Fruit fly (Drosophila melanogaster) whole organism, embryonic: ENCODE measurements around the gene CG17364.
A peak's percentile ranks its signal among the peaks of the same experiment; 100 is the strongest.

Experiments
- CG10274 ChIP-seq: fragments of 200-800 bp; sonication (Bioruptor generic); optimal IDR thresholded peaks from 3 replicates; lab custom pipeline; 2017; ENCODE audit warnings: missing biosample characterization, mild to moderate bottlenecking, missing genetic modification characterization
- CG11085 ChIP-seq: fragments of 200-800 bp; sonication (Bioruptor generic); IDR thresholded peaks from 2 replicates; pipeline ENCODE4 v1.3.6; 2022; ENCODE audit warnings: missing biosample characterization, missing genetic modification characterization
- CG12236 ChIP-seq: fragments of 200-800 bp; sonication (Bioruptor generic); optimal IDR thresholded peaks from 2 replicates; lab custom pipeline; 2016; ENCODE audit warnings: missing biosample characterization, missing genetic modification characterization
- CG12391 ChIP-seq: fragments of 200-800 bp; sonication (Bioruptor generic); optimal IDR thresholded peaks from 3 replicates; lab custom pipeline; 2018; ENCODE audit warnings: missing biosample characterization, mild to moderate bottlenecking, missing genetic modification characterization, moderate library complexity
- CG15601 ChIP-seq: fragments of 200-800 bp; sonication (Bioruptor generic); optimal IDR thresholded peaks from 3 replicates; lab custom pipeline; 2019; ENCODE audit warnings: missing biosample characterization, mild to moderate bottlenecking, missing genetic modification characterization, moderate library complexity
- CG17912 ChIP-seq: fragments of 200-800 bp; sonication (Bioruptor generic); optimal IDR thresholded peaks from 2 replicates; lab custom pipeline; 2018; ENCODE audit warnings: missing biosample characterization, mild to moderate bottlenecking, missing genetic modification characterization
- CG18011 ChIP-seq: fragments of 200-800 bp; sonication (Bioruptor generic); optimal IDR thresholded peaks from 2 replicates; lab custom pipeline; 2017; ENCODE audit warnings: missing biosample characterization, missing genetic modification characterization, mild to moderate bottlenecking, moderate library complexity, missing genotype
- CG18599 ChIP-seq: fragments of 200-800 bp; sonication (Bioruptor generic); optimal IDR thresholded peaks from 3 replicates; lab custom pipeline; 2017; ENCODE audit warnings: missing biosample characterization, missing genetic modification characterization, mild to moderate bottlenecking, moderate library complexity, missing genetic modification reagents
- CG2875 ChIP-seq: fragments of 200-800 bp; sonication (Bioruptor generic); optimal IDR thresholded peaks from 2 replicates; lab custom pipeline; 2017; ENCODE audit warnings: missing biosample characterization, mild to moderate bottlenecking, missing genetic modification characterization, missing genetic modification reagents
- CG3726 ChIP-seq: fragments of 200-800 bp; sonication (Bioruptor generic); IDR thresholded peaks from 3 replicates; pipeline ENCODE4, ENCODE4 v1.3.6; 2022; ENCODE audit warnings: missing biosample characterization, missing genetic modification characterization
- CG42726 ChIP-seq: fragments of 200-800 bp; sonication (Bioruptor generic); IDR thresholded peaks from 2 replicates; pipeline ENCODE4 v1.3.6; 2022; ENCODE audit warnings: missing biosample characterization, missing genetic modification characterization; ENCODE audit not compliant: partially characterized antibody
- CG4707 ChIP-seq: fragments of 200-800 bp; sonication (Bioruptor generic); optimal IDR thresholded peaks from 2 replicates; lab custom pipeline; 2018; ENCODE audit warnings: missing biosample characterization, mild to moderate bottlenecking, missing genetic modification characterization, moderate library complexity
- CG4854 ChIP-seq: fragments of 200-800 bp; sonication (Bioruptor generic); optimal IDR thresholded peaks from 2 replicates; lab custom pipeline; 2016; ENCODE audit warnings: missing biosample characterization, missing genetic modification characterization, inconsistent platforms
- CG5245 ChIP-seq: fragments of 200-800 bp; sonication (Bioruptor generic); optimal IDR thresholded peaks from 3 replicates; lab custom pipeline; 2016; ENCODE audit warnings: missing biosample characterization, missing genetic modification characterization
- CG7745 ChIP-seq: fragments of 200-800 bp; sonication (Bioruptor generic); optimal IDR thresholded peaks from 2 replicates; lab custom pipeline; 2018; ENCODE audit warnings: missing biosample characterization, mild to moderate bottlenecking, missing genetic modification characterization, moderate library complexity
- CoRest ChIP-seq: fragments of 200-800 bp; sonication (Bioruptor generic); optimal IDR thresholded peaks from 3 replicates; lab custom pipeline; 2018; ENCODE audit warnings: missing biosample characterization, mild to moderate bottlenecking, missing genetic modification characterization, moderate library complexity
- CrebB ChIP-seq: fragments of 200-800 bp; sonication (Bioruptor generic); optimal IDR thresholded peaks from 3 replicates; lab custom pipeline; 2018; ENCODE audit warnings: missing biosample characterization, mild to moderate bottlenecking, missing genetic modification characterization
- Eip74EF ChIP-seq, 2 experiments: fragments of 200-800 bp in 1 of 2; fragments of >200 bp in 1 of 2; sonication (Bioruptor generic) in 1 of 2; optimal IDR thresholded peaks; 2 replicates each; lab custom pipeline; 2017 to 2019; ENCODE audit warnings: missing biosample characterization in 2 of 2, missing genetic modification characterization in 2 of 2, mild to moderate bottlenecking in 1 of 2, moderate library complexity in 1 of 2
- Elba2 ChIP-seq: fragments of 200-800 bp; sonication (Bioruptor generic); optimal IDR thresholded peaks from 3 replicates; lab custom pipeline; 2016; ENCODE audit warnings: missing biosample characterization, missing genetic modification characterization
- Hey ChIP-seq: fragments of 200-800 bp; sonication (Bioruptor generic); optimal IDR thresholded peaks from 3 replicates; lab custom pipeline; 2018; ENCODE audit warnings: missing biosample characterization, mild to moderate bottlenecking, missing genetic modification characterization
- Kr ChIP-seq: fragments of 200-800 bp; sonication (Bioruptor generic); optimal IDR thresholded peaks from 2 replicates; lab custom pipeline; 2017; ENCODE audit warnings: missing biosample characterization, mild to moderate bottlenecking, missing genetic modification characterization
- Max ChIP-seq: fragments of 200-800 bp; sonication (Bioruptor generic); optimal IDR thresholded peaks from 2 replicates; lab custom pipeline; 2016; ENCODE audit warnings: missing biosample characterization, mild to moderate bottlenecking, missing genetic modification characterization
- NfI ChIP-seq: fragments of 200-800 bp; sonication (Bioruptor generic); optimal IDR thresholded peaks from 3 replicates; lab custom pipeline; 2018; ENCODE audit warnings: missing biosample characterization, mild to moderate bottlenecking, missing genetic modification characterization, moderate library complexity
- Opbp ChIP-seq: fragments of 200-800 bp; sonication (Bioruptor generic); IDR thresholded peaks from 3 replicates; pipeline ENCODE4 v1.3.6; 2022; ENCODE audit warnings: missing biosample characterization, missing genetic modification characterization; ENCODE audit not compliant: partially characterized antibody
- Ravus ChIP-seq: fragments of 200-800 bp; sonication (Bioruptor generic); IDR thresholded peaks from 2 replicates; pipeline ENCODE4 v1.3.6; 2022; ENCODE audit warnings: missing biosample characterization, missing genetic modification characterization
- Six4 ChIP-seq: fragments of 200-800 bp; sonication (Bioruptor generic); optimal IDR thresholded peaks from 2 replicates; lab custom pipeline; 2016; ENCODE audit warnings: missing biosample characterization, missing genetic modification characterization
- Sry-δ ChIP-seq: fragments of 200-800 bp; sonication (Bioruptor generic); optimal IDR thresholded peaks from 2 replicates; lab custom pipeline; 2016; ENCODE audit warnings: missing biosample characterization, missing genetic modification characterization
- ab ChIP-seq: fragments of 200-800 bp; sonication (Bioruptor generic); optimal IDR thresholded peaks from 2 replicates; lab custom pipeline; 2016; ENCODE audit warnings: missing biosample characterization, missing genetic modification characterization
- az2 ChIP-seq: fragments of 200-800 bp; sonication (Bioruptor generic); optimal IDR thresholded peaks from 3 replicates; lab custom pipeline; 2016; ENCODE audit warnings: missing biosample characterization, missing genetic modification characterization
- crol ChIP-seq: fragments of 200-800 bp; sonication (Bioruptor generic); IDR thresholded peaks from 2 replicates; pipeline ENCODE4 v1.3.6; 2022; ENCODE audit warnings: missing biosample characterization, missing genetic modification characterization
- dmrt11E ChIP-seq: fragments of 200-800 bp; sonication (Bioruptor generic); optimal IDR thresholded peaks from 3 replicates; lab custom pipeline; 2018; ENCODE audit warnings: missing biosample characterization, mild to moderate bottlenecking, missing genetic modification characterization, moderate library complexity
- esg ChIP-seq: fragments of 200-800 bp; sonication (Bioruptor generic); conservative IDR thresholded peaks from 2 replicates; pipeline ENCODE4 v1.3.6; 2022; ENCODE audit warnings: missing biosample characterization, missing genetic modification characterization
- eve ChIP-seq, 2 experiments: fragments of >200 bp; optimal IDR thresholded peaks; 2 replicates each; lab custom pipeline; 2017; ENCODE audit warnings: missing biosample characterization in 2 of 2, missing genetic modification characterization in 2 of 2
- exex ChIP-seq: fragments of 200-800 bp; sonication (Bioruptor generic); optimal IDR thresholded peaks from 4 replicates; lab custom pipeline; 2018; ENCODE audit warnings: missing biosample characterization, mild to moderate bottlenecking, missing genetic modification characterization, moderate library complexity
- ftz-f1 ChIP-seq: fragments of 200-800 bp; sonication (Bioruptor generic); optimal IDR thresholded peaks from 2 replicates; lab custom pipeline; 2016; ENCODE audit warnings: missing biosample characterization, missing genetic modification characterization
- hb ChIP-seq: fragments of 200-800 bp; sonication (Bioruptor generic); IDR thresholded peaks from 3 replicates; pipeline ENCODE4 v1.3.6; 2022; ENCODE audit warnings: missing biosample characterization, missing genetic modification characterization; ENCODE audit not compliant: partially characterized antibody
- mam ChIP-seq: fragments of 200-800 bp; sonication (Bioruptor generic); optimal IDR thresholded peaks from 3 replicates; lab custom pipeline; 2016; ENCODE audit warnings: missing biosample characterization, missing genetic modification characterization
- nerfin-2 ChIP-seq: fragments of 200-800 bp; sonication (Bioruptor generic); IDR thresholded peaks from 2 replicates; pipeline ENCODE4 v1.3.6; 2022; ENCODE audit warnings: missing biosample characterization, missing genetic modification characterization; ENCODE audit not compliant: partially characterized antibody
- oc ChIP-seq: fragments of 200-800 bp; sonication (Bioruptor generic); optimal IDR thresholded peaks from 2 replicates; lab custom pipeline; 2018; ENCODE audit warnings: missing biosample characterization, mild to moderate bottlenecking, missing genetic modification characterization, moderate library complexity
- pan ChIP-seq, 4 experiments: fragments of >200 bp in 3 of 4; fragments of 200-800 bp in 1 of 4; sonication (Bioruptor generic) in 1 of 4; optimal IDR thresholded peaks in 3 of 4; IDR thresholded peaks in 1 of 4; 2 replicates each; pipeline versions ENCODE4 v1.3.6 to Lab custom; 2017 to 2022; ENCODE audit warnings: missing biosample characterization in 2 of 4, missing genetic modification characterization in 2 of 4, mixed read lengths in 1 of 4
- pita ChIP-seq: fragments of 200-800 bp; sonication (Bioruptor generic); optimal IDR thresholded peaks from 2 replicates; lab custom pipeline; 2017; ENCODE audit warnings: missing biosample characterization, mild to moderate bottlenecking, missing genetic modification characterization
- row ChIP-seq: fragments of 200-800 bp; sonication (Bioruptor generic); IDR thresholded peaks from 3 replicates; pipeline ENCODE4 v1.3.6; 2022; ENCODE audit warnings: missing biosample characterization, missing genetic modification characterization
- run ChIP-seq: fragments of 200-800 bp; sonication (Bioruptor generic); optimal IDR thresholded peaks from 3 replicates; lab custom pipeline; 2018; ENCODE audit warnings: missing biosample characterization, mild to moderate bottlenecking, missing genetic modification characterization
- sd ChIP-seq: fragments of 200-800 bp; sonication (Bioruptor generic); optimal IDR thresholded peaks from 3 replicates; lab custom pipeline; 2018; ENCODE audit warnings: missing biosample characterization, mild to moderate bottlenecking, missing genetic modification characterization, moderate library complexity
- sob ChIP-seq: fragments of 200-800 bp; sonication (Bioruptor generic); IDR thresholded peaks from 2 replicates; pipeline ENCODE4 v1.3.6; 2022; ENCODE audit warnings: missing biosample characterization, missing genetic modification characterization
- vnd ChIP-seq: fragments of 200-800 bp; sonication (Bioruptor generic); IDR thresholded peaks from 3 replicates; pipeline ENCODE4 v1.3.6; 2022; ENCODE audit warnings: missing biosample characterization, missing genetic modification characterization; ENCODE audit not compliant: partially characterized antibody
- vvl ChIP-seq: fragments of 200-800 bp; sonication (Bioruptor generic); IDR thresholded peaks from 2 replicates; pipeline ENCODE4 v1.3.6; 2022; ENCODE audit warnings: missing biosample characterization, missing genetic modification characterization

Gene CG17364

DNA sequence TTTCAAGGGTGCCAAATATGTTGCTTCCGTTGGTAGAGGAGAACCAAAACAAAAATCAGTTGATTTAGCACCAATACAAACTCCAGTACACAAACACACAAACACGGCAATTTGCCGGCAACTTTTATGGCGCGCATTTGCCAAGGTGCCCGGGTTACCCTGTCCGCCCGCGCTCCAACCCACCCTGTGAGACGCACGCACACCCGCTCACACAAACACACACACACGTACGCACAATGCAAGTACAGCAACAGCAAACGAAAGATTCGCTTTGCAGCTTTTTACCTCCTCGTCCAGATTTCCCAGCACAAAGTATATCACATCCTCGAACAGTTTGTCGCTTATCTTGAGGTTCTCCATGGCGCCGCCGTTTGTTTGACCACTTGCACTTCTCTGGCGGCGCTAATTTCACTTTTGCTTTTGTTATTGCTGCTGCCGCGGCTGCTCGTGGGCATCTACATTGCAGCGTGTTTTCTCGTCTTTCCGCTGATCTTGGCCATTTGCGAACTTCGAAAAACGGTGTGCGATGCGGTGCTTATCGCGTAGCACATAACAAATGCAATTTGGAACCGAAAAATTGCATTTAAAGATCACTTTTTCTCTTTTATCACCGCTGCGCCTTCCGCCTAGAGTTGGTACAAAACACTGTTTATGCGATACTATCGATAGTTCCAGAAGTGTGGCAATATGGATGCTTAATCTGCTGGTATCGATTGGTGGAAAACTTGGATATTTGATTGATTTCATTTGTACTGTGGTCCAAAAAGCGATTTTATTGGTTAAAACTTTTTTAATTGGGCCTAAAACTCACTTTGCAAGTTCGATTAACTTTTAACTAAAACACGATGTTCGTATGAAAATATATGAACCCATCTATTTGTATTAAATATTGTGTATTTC is 35.5 kb upstream of the CG17364 start, which contains the start of gene Ptip (continued):
- TF ChIP-seq az2 (GFP tag; lab: Kevin White, UChicago), result no peak
- no peak for TF ChIP-seq CG12236
- TF ChIP-seq dmrt11E (tag; lab: Kevin White, UChicago), result no peak
- peak; percentile 41 for TF ChIP-seq Max (GFP tag; lab: Kevin White, UChicago)
- no peak for TF ChIP-seq CG3726
- no peak for TF ChIP-seq crol (GFP tag; lab: Robert Waterston, UW)
- peak; percentile 83 for TF ChIP-seq row (GFP tag; lab: Robert Waterston, UW)
- peak; percentile 99 for TF ChIP-seq CG4707
- TF ChIP-seq ab, result no peak
- peak; percentile 93 for TF ChIP-seq nerfin-2 (GFP tag; lab: Robert Waterston, UW)
- TF ChIP-seq CG2875 (GFP tag; lab: Kevin White, UChicago), result no peak
- TF ChIP-seq hb, result peak; percentile 94
- TF ChIP-seq CG12391 (tag; lab: Kevin White, UChicago), result peak; percentile 25
- no peak for TF ChIP-seq run (tag; lab: Kevin White, UChicago)
- TF ChIP-seq CG7745 (tag; lab: Kevin White, UChicago), result no peak
- TF ChIP-seq pita (GFP tag; lab: Kevin White, UChicago), result peak; percentile 65
- TF ChIP-seq sd (tag; lab: Kevin White, UChicago), result no peak
- TF ChIP-seq CrebB (tag; lab: Kevin White, UChicago), result peak; percentile 48
- no peak for TF ChIP-seq CG18011
- TF ChIP-seq Opbp, result peak; percentile 98
- TF ChIP-seq Ravus (GFP tag; lab: Robert Waterston, UW), result no peak
- no peak for TF ChIP-seq exex (tag; lab: Kevin White, UChicago)
- peak; percentile 24; the same call in 1 of the 2 replicates for TF ChIP-seq CG11085
- TF ChIP-seq CG5245 (GFP tag; lab: Kevin White, UChicago), result no peak
- TF ChIP-seq CG15601 (tag; lab: Kevin White, UChicago), result no peak
- peak; percentile 71 for TF ChIP-seq vvl (GFP tag; lab: Robert Waterston, UW)
- peak; percentile 31; the same call in 1 of the 2 replicates for TF ChIP-seq sob (GFP tag; lab: Robert Waterston, UW)
- no peak for TF ChIP-seq pan (optimal IDR thresholded peaks at IDR 0.05; lab: Kevin White, UChicago)
- TF ChIP-seq pan (GFP tag; optimal IDR thresholded peaks at IDR 0.05 in 1 of 2, IDR thresholded peaks at IDR 0.05 in 1 of 2), result peak in 1 of 2 experiments; percentile 53
- TF ChIP-seq NfI, result peak; percentile 67
- TF ChIP-seq ftz-f1, result peak; percentile 13
- TF ChIP-seq Six4 (GFP tag; lab: Kevin White, UChicago), result peak; percentile 2
- no peak for TF ChIP-seq oc
- TF ChIP-seq Elba2 (GFP tag; lab: Kevin White, UChicago), result no peak
- no peak for TF ChIP-seq Eip74EF (GFP tag; optimal IDR thresholded peaks at IDR 0.05; lab: Kevin White, UChicago)
- TF ChIP-seq CG17912 (GFP tag; lab: Kevin White, UChicago), result peak; percentile 60
- no peak for TF ChIP-seq eve (GFP tag; optimal IDR thresholded peaks at IDR 0.05; lab: Kevin White, UChicago)
- peak; percentile 99 for TF ChIP-seq Sry-δ (GFP tag; lab: Kevin White, UChicago)
- TF ChIP-seq Kr (GFP tag; lab: Kevin White, UChicago), result no peak
- peak; percentile 28 for TF ChIP-seq mam
- TF ChIP-seq CG10274 (GFP tag; lab: Kevin White, UChicago), result no peak
- TF ChIP-seq vnd (GFP tag; lab: Robert Waterston, UW), result peak; percentile 96
- TF ChIP-seq CG18599 (GFP tag; lab: Kevin White, UChicago), result no peak
- TF ChIP-seq CG4854 (GFP tag; lab: Kevin White, UChicago), result no peak
- TF ChIP-seq CG42726, result peak; percentile 97
- TF ChIP-seq CoRest, result peak; percentile 47
- no peak for TF ChIP-seq esg (GFP tag; lab: Robert Waterston, UW)
- TF ChIP-seq Hey, result no peak
